Fruit fly (Drosophila melanogaster) Kc167 (cell line): ENCODE results near the gene Vha26.

Experiments
- Myc ChIP-seq: fragments of >200 bp; optimal IDR thresholded peaks from 2 replicates; lab custom pipeline; 2017; ENCODE audit warnings: missing external identifiers
- Sin3A ChIP-seq: fragments of >200 bp; optimal IDR thresholded peaks from 2 replicates; lab custom pipeline; 2018; ENCODE audit warnings: missing external identifiers
- h ChIP-seq: fragments of >200 bp; optimal IDR thresholded peaks from 3 replicates; lab custom pipeline; 2018; ENCODE audit warnings: missing external identifiers
- insv ChIP-seq: fragments of >200 bp; optimal IDR thresholded peaks from 3 replicates; lab custom pipeline; 2018; ENCODE audit warnings: missing external identifiers
- psq ChIP-seq: fragments of >200 bp; optimal IDR thresholded peaks from 2 replicates; lab custom pipeline; 2017; ENCODE audit warnings: missing external identifiers
- ttk ChIP-seq: sonication (Bioruptor generic); optimal IDR thresholded peaks from 2 replicates; lab custom pipeline; 2017; ENCODE audit warnings: missing external identifiers

The Vha26 gene

DNA sequence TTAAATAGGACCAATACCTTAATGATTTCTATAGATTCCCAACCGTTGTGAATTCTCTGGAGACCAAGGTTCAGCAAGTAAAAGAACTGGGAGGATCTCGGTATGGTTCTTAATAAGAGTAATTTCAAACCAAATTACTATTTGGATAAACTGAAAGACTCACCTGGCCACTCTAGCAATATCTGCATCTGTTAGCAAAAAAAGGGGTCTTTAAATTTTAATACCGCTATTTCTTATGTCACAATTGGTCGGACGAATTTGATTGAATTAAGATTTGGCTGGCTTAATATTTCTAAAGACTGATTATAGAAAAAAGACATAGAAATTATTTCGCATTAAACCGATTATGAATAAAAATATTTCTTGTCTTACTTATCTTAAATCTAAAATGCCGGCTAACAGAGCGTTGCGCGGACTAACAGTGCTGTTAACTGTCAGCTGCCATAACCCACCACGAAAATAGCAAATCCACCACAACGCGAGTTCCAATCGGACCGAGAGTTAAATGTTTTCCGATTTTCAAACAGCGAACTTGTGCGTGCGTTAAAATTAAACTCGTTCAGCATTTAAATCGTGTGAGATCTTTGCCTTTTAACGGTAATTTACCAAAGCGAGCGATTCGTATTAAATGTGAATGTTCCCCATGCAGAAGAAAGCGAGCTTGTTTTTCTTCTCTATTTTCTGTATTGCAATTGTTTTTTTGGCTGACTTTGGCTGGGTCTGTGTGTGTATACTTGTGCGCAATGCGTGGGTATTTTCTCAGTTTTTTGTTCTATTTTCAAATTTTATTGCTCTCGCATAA lies 20.7 kb upstream of the Vha26 start, which contains the start of gene CRMP:
Gene CRMP, plus strand, starts transcription at position 474 of the 802 bp plus-strand sequence.
- TF ChIP-seq Myc = no peak
- no peak for TF ChIP-seq insv (lab: Kevin White, UChicago)
- TF ChIP-seq ttk (lab: Kevin White, UChicago) = no peak
- TF ChIP-seq psq (lab: Kevin White, UChicago) = no peak
- TF ChIP-seq Sin3A (lab: Kevin White, UChicago) = no peak
- no peak for TF ChIP-seq h (lab: Kevin White, UChicago)

DNA sequence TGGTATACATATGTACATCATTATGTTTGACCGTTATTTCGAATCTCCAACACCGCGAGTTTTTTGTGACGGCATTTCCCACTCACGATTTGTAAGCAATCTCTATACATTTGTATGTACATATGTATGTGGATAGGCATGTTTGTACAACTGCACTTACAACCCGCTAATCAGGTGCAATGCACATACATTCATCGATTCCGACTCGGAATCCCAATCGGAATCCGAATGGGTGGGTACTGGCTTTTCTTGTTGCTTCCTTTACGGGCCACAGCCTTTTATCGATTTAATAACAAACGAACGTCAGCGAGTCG lies 20.2 kb upstream of the Vha26 start:
- TF ChIP-seq Myc (no peak), Sin3A (lab: Kevin White, UChicago) (no peak), ttk (lab: Kevin White, UChicago) (no peak), h (lab: Kevin White, UChicago) (no peak), insv (lab: Kevin White, UChicago) (no peak)

DNA sequence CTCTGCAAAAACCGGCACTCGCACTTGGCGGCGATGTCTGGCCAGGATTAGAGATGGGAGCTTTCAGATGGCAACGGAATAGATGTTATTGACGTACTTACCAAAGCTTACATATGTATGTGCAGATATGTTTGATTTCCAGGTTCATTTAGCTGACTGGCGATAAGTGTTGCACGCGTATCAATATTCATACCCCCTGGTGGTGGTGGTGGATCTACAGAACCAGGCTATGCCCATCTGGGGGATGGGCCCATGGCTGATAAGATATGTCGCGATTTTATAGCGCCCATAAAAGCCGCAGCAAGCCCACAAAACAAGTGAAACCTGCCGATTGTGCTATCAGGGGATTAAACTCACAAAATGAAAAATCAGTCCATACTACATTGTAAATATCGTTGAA lies 19.8 kb upstream of the Vha26 start:
- no peak for TF ChIP-seq psq (lab: Kevin White, UChicago)
- TF ChIP-seq insv (lab: Kevin White, UChicago) = no peak
- TF ChIP-seq ttk (lab: Kevin White, UChicago) = no peak
- TF ChIP-seq h (lab: Kevin White, UChicago) = no peak
- no peak for TF ChIP-seq Myc
- TF ChIP-seq Sin3A (lab: Kevin White, UChicago) = no peak

DNA sequence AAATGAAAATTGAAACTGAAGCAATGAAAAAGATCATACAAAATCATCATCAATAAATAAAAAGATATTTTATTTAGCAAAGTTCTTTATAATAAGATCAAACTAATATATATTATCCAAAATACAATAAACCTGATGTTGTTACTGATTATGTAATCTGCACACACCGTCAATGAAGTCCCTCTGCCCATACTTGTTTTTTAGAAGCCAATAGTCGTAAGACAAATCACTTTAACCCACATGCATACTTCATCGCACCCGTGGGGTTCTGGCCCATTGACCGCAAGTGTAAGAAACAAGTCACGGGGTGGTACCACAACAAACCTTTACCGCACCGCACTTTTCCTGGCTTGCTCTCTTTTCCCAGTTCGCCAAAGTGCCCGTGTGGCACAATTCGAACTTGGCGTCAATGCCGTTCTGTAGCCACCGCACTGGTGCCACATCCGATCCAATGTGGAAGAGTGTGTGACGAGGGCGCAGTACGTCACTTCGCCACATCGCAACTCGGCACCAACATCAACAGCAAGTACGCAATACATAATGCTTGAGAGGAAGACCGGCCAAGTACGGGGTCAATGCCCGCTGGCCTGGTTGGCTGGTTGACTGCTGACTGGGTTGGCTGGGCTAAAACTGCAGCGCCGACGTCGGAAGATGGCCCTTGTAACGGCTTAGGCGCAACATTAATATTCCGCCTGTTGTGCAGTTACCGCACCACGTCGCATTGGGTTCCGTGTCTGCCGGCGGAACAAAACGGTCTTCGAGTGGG lies 18.5 kb upstream of the Vha26 start:
- TF ChIP-seq h (lab: Kevin White, UChicago) = no peak
- no peak for TF ChIP-seq insv (lab: Kevin White, UChicago)
- TF ChIP-seq Sin3A (lab: Kevin White, UChicago) = no peak
- TF ChIP-seq psq (lab: Kevin White, UChicago) = no peak
- no peak for TF ChIP-seq Myc
- no peak for TF ChIP-seq ttk (lab: Kevin White, UChicago)

DNA sequence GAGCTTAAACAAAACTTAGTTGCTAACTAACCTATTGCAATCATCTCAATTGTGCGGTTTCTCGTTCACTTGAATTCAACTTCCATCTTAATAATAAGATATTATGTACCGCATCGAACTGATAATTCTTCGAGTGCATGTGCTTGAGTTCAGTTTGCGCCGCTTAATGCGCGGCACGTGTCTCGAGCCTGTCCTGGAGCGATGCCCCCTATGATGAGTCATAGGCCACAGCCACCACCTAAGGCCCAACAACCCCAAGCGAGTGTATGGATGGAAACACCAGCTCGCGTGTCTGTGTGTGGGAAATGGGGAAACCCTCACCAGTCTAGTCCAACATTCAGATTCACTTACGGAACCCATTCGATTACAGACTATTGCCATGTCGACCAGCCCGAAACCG lies 17.7 kb upstream of the Vha26 start:
- TF ChIP-seq Sin3A (lab: Kevin White, UChicago) (no peak), ttk (lab: Kevin White, UChicago) (no peak), Myc (no peak), h (lab: Kevin White, UChicago) (no peak), psq (lab: Kevin White, UChicago) (no peak)

DNA sequence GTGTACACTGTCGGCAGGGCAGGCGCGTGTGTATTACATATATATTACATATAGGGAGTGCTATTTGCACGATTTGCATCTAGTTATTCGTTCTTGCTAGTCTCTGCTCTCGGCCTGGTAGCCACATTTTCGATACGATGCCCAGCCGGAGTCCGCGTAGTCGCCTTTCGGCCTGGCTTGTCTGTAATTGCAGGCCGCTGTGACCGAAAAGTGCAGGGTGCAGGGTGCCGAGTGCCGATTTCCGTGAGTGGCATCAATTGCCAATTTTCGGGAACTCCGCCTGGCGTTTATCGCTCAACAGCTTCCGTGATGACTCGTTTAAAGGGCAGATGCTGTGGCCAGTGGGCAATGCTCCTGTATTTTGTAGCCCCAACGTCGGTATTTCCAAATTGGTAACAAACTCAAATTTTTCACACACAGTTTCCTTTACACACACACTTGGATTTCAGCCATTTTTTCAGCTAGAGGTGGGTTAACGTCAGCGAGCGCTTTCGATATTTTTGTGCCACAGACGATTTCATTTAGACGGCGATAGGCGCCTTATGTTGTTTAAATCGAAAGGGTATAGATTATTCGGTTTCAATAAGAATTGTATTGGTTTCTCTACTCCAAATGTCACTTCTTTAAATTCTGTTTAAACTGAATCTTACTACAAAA lies 3.6 kb upstream of the Vha26 start, which contains the start of gene CG2926:
Gene CG2926, minus strand, starts transcription at position 518 of the 657 bp plus-strand sequence.
- no peak for TF ChIP-seq ttk (lab: Kevin White, UChicago)
- no peak for TF ChIP-seq insv (lab: Kevin White, UChicago)
- no peak for TF ChIP-seq Sin3A (lab: Kevin White, UChicago)
- TF ChIP-seq psq (lab: Kevin White, UChicago) = no peak
- no peak for TF ChIP-seq Myc
- no peak for TF ChIP-seq h (lab: Kevin White, UChicago)

DNA sequence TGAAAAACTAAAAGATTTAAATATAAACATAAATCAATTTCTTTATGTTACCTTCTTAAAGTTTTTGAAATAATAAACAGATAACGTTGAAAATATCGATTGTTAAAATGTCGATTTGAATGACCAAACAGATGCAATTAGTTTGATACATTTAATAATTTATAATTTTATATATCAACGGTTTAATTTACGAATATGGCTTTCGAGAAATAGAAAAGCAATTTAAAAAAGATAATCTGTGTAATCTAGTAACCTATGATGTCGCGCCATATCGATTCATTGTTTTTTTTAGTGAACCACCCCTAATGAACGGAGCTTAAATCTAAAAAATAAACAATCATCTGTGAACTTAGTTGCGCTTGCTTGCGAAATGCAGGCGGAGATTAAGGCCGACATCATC lies 3.0 kb upstream of the Vha26 start, which contains the start of gene PolZ2:
Gene PolZ2, plus strand, starts transcription at position 301 of the 400 bp plus-strand sequence.
- TF ChIP-seq Myc (no peak), ttk (lab: Kevin White, UChicago) (no peak), Sin3A (lab: Kevin White, UChicago) (no peak), psq (lab: Kevin White, UChicago) (no peak), insv (lab: Kevin White, UChicago) (no peak), h (lab: Kevin White, UChicago) (no peak)

DNA sequence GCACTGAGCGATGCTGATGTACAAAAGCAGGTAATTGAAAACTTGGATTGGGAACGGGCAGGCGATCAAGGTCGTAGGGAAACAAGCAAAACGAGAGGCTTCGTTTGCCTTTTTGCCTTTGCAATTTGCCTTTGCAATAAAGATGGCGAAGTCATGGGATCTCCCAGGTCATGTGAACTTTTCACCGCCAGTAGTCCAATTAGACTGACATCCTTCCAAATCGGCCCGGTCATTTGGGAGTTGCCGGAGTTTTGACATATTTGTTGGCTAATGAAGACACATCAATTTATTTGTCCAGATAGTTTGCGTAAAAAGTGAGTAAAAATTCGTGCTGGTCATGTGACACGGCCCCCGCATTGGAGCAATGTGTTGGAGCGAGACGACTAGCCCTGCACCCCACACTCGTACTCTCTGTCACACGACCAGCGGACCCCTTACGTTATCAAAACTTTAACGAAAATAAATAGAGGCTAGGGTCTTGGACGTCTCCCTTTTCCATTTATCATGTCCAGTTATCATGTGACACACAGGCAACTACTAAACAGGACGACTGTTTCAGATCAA lies 528 bp downstream of the Vha26 start:
- no peak for TF ChIP-seq Myc
- no peak for TF ChIP-seq insv (lab: Kevin White, UChicago)
- TF ChIP-seq h (lab: Kevin White, UChicago) = no peak
- no peak for TF ChIP-seq Sin3A (lab: Kevin White, UChicago)
- TF ChIP-seq psq (lab: Kevin White, UChicago) = no peak
- no peak for TF ChIP-seq ttk (lab: Kevin White, UChicago)

DNA sequence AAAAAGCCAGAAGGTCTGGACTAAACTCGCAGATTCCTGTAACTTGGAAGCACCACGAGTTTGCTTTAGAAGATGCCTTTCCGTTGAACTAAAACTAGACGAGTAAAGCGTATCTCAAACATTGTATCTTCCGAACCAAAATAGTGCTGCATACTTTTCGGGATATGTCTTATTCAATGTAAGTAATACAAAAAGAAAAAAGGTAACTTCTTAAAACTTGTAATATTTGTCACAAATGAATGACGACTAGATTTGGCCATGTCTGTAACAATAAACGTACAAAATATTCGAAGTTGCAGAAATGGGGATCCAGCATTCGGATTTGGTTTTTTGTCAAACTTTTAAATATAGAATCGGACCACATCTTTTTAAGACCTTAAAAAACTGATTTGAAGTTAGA lies 3.3 kb downstream of the Vha26 start:
- TF ChIP-seq ttk (lab: Kevin White, UChicago) (no peak), h (lab: Kevin White, UChicago) (no peak)

DNA sequence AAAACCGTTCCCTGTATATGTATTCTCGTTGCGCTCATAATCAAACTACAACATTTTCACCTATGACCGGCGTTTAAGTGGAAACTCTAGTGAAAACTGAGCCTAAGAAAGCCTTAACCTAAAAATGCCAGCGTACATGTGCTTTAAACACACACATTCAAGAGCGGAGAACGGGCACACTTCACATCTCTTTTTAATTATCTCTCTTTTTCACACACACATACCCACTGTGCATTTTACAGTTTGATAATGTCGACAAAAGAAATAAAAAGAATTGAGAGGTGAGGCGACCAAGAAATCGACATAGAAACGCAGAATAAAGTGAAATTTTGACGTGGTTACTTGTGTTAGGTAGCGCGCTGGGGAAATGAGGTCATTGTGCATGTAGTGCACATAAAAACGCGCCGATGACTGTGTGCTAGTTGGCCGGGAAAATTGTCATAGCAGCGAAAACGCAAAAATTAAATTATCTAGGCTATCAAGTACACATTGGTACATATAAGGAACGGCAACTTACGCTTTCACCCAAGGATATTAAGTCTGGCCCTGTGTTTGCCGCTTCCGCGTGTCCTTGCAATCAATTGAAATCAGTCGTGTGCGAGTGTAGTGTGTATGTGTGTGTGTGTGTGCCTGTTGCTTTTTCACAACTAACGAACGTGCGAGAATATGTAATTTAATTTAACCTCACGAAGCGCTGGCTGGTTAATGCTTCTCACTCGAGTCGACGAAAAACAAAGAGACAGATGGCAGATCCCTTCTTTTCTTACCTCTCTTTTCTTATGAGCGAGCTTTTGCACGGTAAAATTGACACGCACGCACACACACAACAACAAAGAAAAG lies 8.2 kb downstream of the Vha26 start:
- TF ChIP-seq ttk (lab: Kevin White, UChicago) = no peak
